Worm (Caenorhabditis elegans) whole organism, midembryonic: ENCODE data around the gene F28H6.8.

Experiments used
- T22C8.4 ChIP-seq: fragments of 200-800 bp; sonication (Bioruptor generic); IDR thresholded peaks from 2 replicates; pipeline ENCODE4 v1.3.6; 2022; ENCODE audit warnings: missing genetic modification characterization, missing compliant biosample characterization
- cog-1 ChIP-seq: sonication (generic microtip); optimal IDR thresholded peaks from 2 replicates; lab custom pipeline; 2016; ENCODE audit warnings: missing genetic modification characterization, missing compliant biosample characterization
- flt-1 ChIP-seq: fragments of 200-800 bp; sonication (Bioruptor generic); IDR thresholded peaks from 2 replicates; pipeline ENCODE4 v1.3.6; 2022; ENCODE audit warnings: missing genetic modification characterization, missing compliant biosample characterization
- klf-2 ChIP-seq: fragments of 200-800 bp; sonication (Bioruptor generic); conservative IDR thresholded peaks from 2 replicates; pipeline ENCODE4 v1.3.6; 2022; ENCODE audit warnings: missing genetic modification reagents, missing genetic modification characterization, missing compliant biosample characterization
- med-1 ChIP-seq: sonication (generic microtip); optimal IDR thresholded peaks from 2 replicates; lab custom pipeline; 2017; ENCODE audit warnings: missing genetic modification characterization, mild to moderate bottlenecking, missing compliant biosample characterization, antibody characterized with exemption, missing genetic modification reagents; ENCODE audit not compliant: insufficient read depth
- ref-1 ChIP-seq: fragments of 200-800 bp; sonication (Bioruptor generic); conservative IDR thresholded peaks from 2 replicates; pipeline ENCODE4 v1.3.6; 2022; ENCODE audit warnings: missing genetic modification reagents, missing genetic modification characterization, missing compliant biosample characterization
- tab-1 ChIP-seq: fragments of 200-800 bp; sonication (Bioruptor generic); IDR thresholded peaks from 2 replicates; pipeline ENCODE4 v1.3.6; 2022; ENCODE audit warnings: missing genetic modification characterization, missing compliant biosample characterization
- ztf-23 ChIP-seq: fragments of 200-800 bp; sonication (Bioruptor generic); IDR thresholded peaks from 2 replicates; pipeline ENCODE4 v1.3.6; 2022; ENCODE audit warnings: missing genetic modification reagents, missing genetic modification characterization, missing compliant biosample characterization
- ztf-29 ChIP-seq: fragments of 200-800 bp; sonication (Bioruptor generic); IDR thresholded peaks from 2 replicates; pipeline ENCODE4 v1.3.6; 2022; ENCODE audit warnings: missing genetic modification reagents, missing genetic modification characterization, missing compliant biosample characterization

Gene F28H6.8

ce11 chrX:14134244-14134643 lies at the start of gene F28H6.8:
Gene F28H6.8 (minus strand): TSS chrX:14134344.
- no peak for TF ChIP-seq med-1 (GFP tag; lab: Kevin White, UChicago)
- no peak for TF ChIP-seq tab-1 (GFP tag; lab: Robert Waterston, UW)
- no peak for TF ChIP-seq flt-1 (GFP tag; lab: Robert Waterston, UW)
- no peak for TF ChIP-seq ref-1
- TF ChIP-seq ztf-23 (GFP tag; lab: Robert Waterston, UW), result no peak
- TF ChIP-seq T22C8.4, result no peak
- no peak for TF ChIP-seq cog-1
- TF ChIP-seq klf-2, result no peak
- no peak for TF ChIP-seq ztf-29 (GFP tag; lab: Robert Waterston, UW)

ce11 chrX:14182514-14182913 lies 48.4 kb upstream of the F28H6.8 start:
- no peak for TF ChIP-seq med-1 (GFP tag; lab: Kevin White, UChicago)

ce11 chrX:14180151-14180550 lies 46.0 kb upstream of the F28H6.8 start, which contains the start of gene C37E2.3:
Gene C37E2.3 (plus strand): TSS chrX:14180451.
- no peak for TF ChIP-seq flt-1 (GFP tag; lab: Robert Waterston, UW)
- no peak for TF ChIP-seq ref-1
- TF ChIP-seq cog-1, result no peak
- no peak for TF ChIP-seq med-1 (GFP tag; lab: Kevin White, UChicago)
- no peak for TF ChIP-seq ztf-29 (GFP tag; lab: Robert Waterston, UW)
- no peak for TF ChIP-seq ztf-23 (GFP tag; lab: Robert Waterston, UW)
- no peak for TF ChIP-seq tab-1 (GFP tag; lab: Robert Waterston, UW)
- no peak for TF ChIP-seq T22C8.4

ce11 chrX:14179488-14179887 lies 45.3 kb upstream of the F28H6.8 start:
- TF ChIP-seq T22C8.4 (no peak), tab-1 (GFP tag; lab: Robert Waterston, UW) (no peak)

DNA sequence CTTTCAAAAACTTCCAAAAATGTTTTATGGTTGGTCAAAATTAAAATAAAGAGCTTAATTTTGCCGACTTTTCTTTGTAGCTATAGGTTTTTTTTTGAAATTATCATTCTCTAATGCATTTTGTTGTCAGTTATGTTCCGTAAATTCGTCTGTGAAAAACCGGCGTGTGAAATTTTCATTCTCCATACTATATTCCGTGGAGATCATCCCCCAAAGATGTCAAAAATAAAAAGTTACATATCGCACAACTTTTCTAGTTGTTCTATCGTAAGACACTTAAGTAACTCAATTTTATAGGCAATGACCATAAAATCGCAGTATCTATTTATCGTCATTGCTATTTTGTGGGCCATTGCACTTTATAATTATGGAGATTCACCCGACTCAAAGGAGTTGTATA lies 44.5 kb upstream of the F28H6.8 start, which contains the start of gene C37E2.10:
TSS of gene C37E2.10 (plus strand) at position 301 of the 400 bp plus-strand sequence.
- no peak for TF ChIP-seq tab-1 (GFP tag; lab: Robert Waterston, UW)
- TF ChIP-seq cog-1, result no peak
- no peak for TF ChIP-seq med-1 (GFP tag; lab: Kevin White, UChicago)
- no peak for TF ChIP-seq T22C8.4
- TF ChIP-seq flt-1 (GFP tag; lab: Robert Waterston, UW), result no peak
- TF ChIP-seq ref-1, result no peak
- no peak for TF ChIP-seq klf-2
- no peak for TF ChIP-seq ztf-23 (GFP tag; lab: Robert Waterston, UW)
- TF ChIP-seq ztf-29 (GFP tag; lab: Robert Waterston, UW), result no peak

DNA sequence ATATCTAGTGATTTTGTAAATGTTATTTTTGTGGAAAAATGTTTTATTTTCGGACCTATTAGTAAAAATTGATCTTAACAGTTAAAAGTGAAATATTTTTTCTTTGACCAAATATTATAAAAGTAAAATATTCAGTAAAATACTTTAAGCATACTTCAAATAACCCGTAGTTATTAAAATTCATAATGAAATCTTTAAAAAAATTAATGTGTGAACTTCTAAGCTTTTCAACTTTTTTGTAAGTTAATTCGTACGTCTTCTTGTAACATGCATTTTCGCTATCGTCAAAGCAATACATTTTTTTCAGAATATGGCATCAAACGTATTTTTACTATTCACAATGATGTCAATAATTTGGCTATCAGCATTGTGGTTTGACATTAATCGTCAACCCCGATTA lies 41.6 kb upstream of the F28H6.8 start, which contains the start of gene C37E2.2:
TSS of gene C37E2.2 (plus strand) at position 301 of the 400 bp plus-strand sequence.
- TF ChIP-seq ref-1 (no peak), klf-2 (no peak), ztf-23 (GFP tag; lab: Robert Waterston, UW) (no peak), flt-1 (GFP tag; lab: Robert Waterston, UW) (no peak), tab-1 (GFP tag; lab: Robert Waterston, UW) (no peak), cog-1 (no peak)

- TF ChIP-seq T22C8.4 (peak; percentile 84), ztf-23 (GFP tag; lab: Robert Waterston, UW) (0 out of 2 replicates have a peak, but pooled peaks have one; percentile 36), flt-1 (GFP tag; lab: Robert Waterston, UW) (peak; percentile 58; the same call in 1 of the 2 replicates), ztf-29 (GFP tag; lab: Robert Waterston, UW) (no peak), cog-1 (peak; percentile 28), tab-1 (GFP tag; lab: Robert Waterston, UW) (no peak), med-1 (GFP tag; lab: Kevin White, UChicago) (no peak), ref-1 (no peak), klf-2 (no peak)
Observed at ce11 chrX:14173850-14174249, 39.7 kb upstream of the F28H6.8 start, which contains the start of gene idhb-1. Gene idhb-1 (minus strand): TSS chrX:14174063.

ce11 chrX:14169569-14170031 lies 35.5 kb upstream of the F28H6.8 start, which contains the start of gene sym-4:
Gene sym-4 (minus strand): TSS chrX:14169619.
- TF ChIP-seq ztf-23 (GFP tag; lab: Robert Waterston, UW), result 0 out of 2 replicates have a peak, but pooled peaks have one; percentile 38
- no peak for TF ChIP-seq T22C8.4
- TF ChIP-seq flt-1 (GFP tag; lab: Robert Waterston, UW), result 0 out of 2 replicates have a peak, but pooled peaks have one; percentile 37
- no peak for TF ChIP-seq tab-1 (GFP tag; lab: Robert Waterston, UW)
- no peak for TF ChIP-seq ztf-29 (GFP tag; lab: Robert Waterston, UW)
- TF ChIP-seq med-1 (GFP tag; lab: Kevin White, UChicago), result no peak
- peak; percentile 65 for TF ChIP-seq cog-1
- no peak for TF ChIP-seq ref-1
- no peak for TF ChIP-seq klf-2

ce11 chrX:14165156-14165555 lies 31.0 kb upstream of the F28H6.8 start:
- TF ChIP-seq ztf-29 (GFP tag; lab: Robert Waterston, UW) (no peak), med-1 (GFP tag; lab: Kevin White, UChicago) (no peak), T22C8.4 (no peak), tab-1 (GFP tag; lab: Robert Waterston, UW) (no peak), klf-2 (no peak), cog-1 (no peak), ref-1 (no peak), ztf-23 (GFP tag; lab: Robert Waterston, UW) (no peak)

- TF ChIP-seq cog-1, result no peak
- no peak for TF ChIP-seq ztf-23 (GFP tag; lab: Robert Waterston, UW)
- no peak for TF ChIP-seq T22C8.4
Observed at ce11 chrX:14164234-14164633, 30.1 kb upstream of the F28H6.8 start, which contains the start of gene vha-20. Gene vha-20 (minus strand): TSS chrX:14164506.
